Worm (Caenorhabditis elegans) whole organism, L4 larva: Measurements from ENCODE around the gene F56D6.18.
"Not testable (repeated sequence)": the region's sequence is repeated elsewhere in the genome, so short reads cannot be mapped to it uniquely, and the experiment has no call there.

Experiments
- D1046.2 ChIP-seq: fragments of 200-800 bp; sonication (Bioruptor generic); IDR thresholded peaks from 2 replicates; pipeline ENCODE4 v1.3.6; 2022; ENCODE audit warnings: missing genetic modification characterization, missing compliant biosample characterization
- F44E2.7 ChIP-seq: fragments of 200-800 bp; sonication (Bioruptor generic); IDR thresholded peaks from 2 replicates; pipeline ENCODE4 v2.1.2; 2022; ENCODE audit warnings: missing genetic modification characterization, missing compliant biosample characterization
- Y48G9A.11 ChIP-seq: fragments of 200-800 bp; sonication (Bioruptor generic); IDR thresholded peaks from 2 replicates; pipeline ENCODE4 v1.3.6; 2022; ENCODE audit warnings: missing genetic modification reagents, missing genetic modification characterization, missing compliant biosample characterization
- Y5F2A.4 ChIP-seq: fragments of 200-800 bp; sonication (Bioruptor generic); optimal IDR thresholded peaks from 2 replicates; lab custom pipeline; 2018; ENCODE audit warnings: mild to moderate bottlenecking, missing genetic modification characterization, missing compliant biosample characterization
- Y75B8A.6 ChIP-seq: fragments of 200-800 bp; sonication (Bioruptor generic); IDR thresholded peaks from 2 replicates; pipeline ENCODE4 v1.3.6; 2022; ENCODE audit warnings: missing genetic modification reagents, missing genetic modification characterization, missing compliant biosample characterization
- ZK337.2 ChIP-seq: fragments of 200-800 bp; sonication (Bioruptor generic); IDR thresholded peaks from 2 replicates; pipeline ENCODE4 v1.3.6; 2022; ENCODE audit warnings: missing genetic modification reagents, missing genetic modification characterization, missing compliant biosample characterization
- aha-1 ChIP-seq: fragments of 150-350 bp; peaks from one replicate; lab custom pipeline; 2014; ENCODE audit warnings: missing biosample characterization, missing genetic modification characterization
- ceh-20 ChIP-seq: fragments of 200-800 bp; sonication (Bioruptor generic); IDR thresholded peaks from 2 replicates; pipeline ENCODE4 v1.3.6; 2022; ENCODE audit warnings: missing genetic modification reagents, missing genetic modification characterization, missing compliant biosample characterization
- ceh-28 ChIP-seq: fragments of 150-350 bp; optimal IDR thresholded peaks from 2 replicates; lab custom pipeline; 2014; ENCODE audit warnings: missing biosample characterization, missing genetic modification reagents, missing genetic modification characterization
- ces-1 ChIP-seq: fragments of 150-350 bp; sonication (generic microtip); optimal IDR thresholded peaks from 4 replicates; lab custom pipeline; 2014; ENCODE audit warnings: missing biosample characterization, missing genetic modification reagents, missing genetic modification characterization
- ctbp-1 ChIP-seq: fragments of 200-800 bp; sonication (Bioruptor generic); IDR thresholded peaks from 2 replicates; pipeline ENCODE4 v1.3.6; 2022; ENCODE audit warnings: missing genetic modification reagents, missing genetic modification characterization, missing compliant biosample characterization
- daf-16 ChIP-seq, 3 experiments: sonication (generic microtip); optimal IDR thresholded peaks; 2 replicates each; lab custom pipeline; 2016 to 2017; ENCODE audit warnings: missing genetic modification characterization in 3 of 3, missing genetic modification reagents in 3 of 3, mild to moderate bottlenecking in 2 of 3, missing compliant biosample characterization in 2 of 3, missing biosample characterization in 1 of 3, moderate library complexity in 1 of 3
- dmd-6 ChIP-seq: fragments of 200-800 bp; sonication (Bioruptor generic); IDR thresholded peaks from 2 replicates; pipeline ENCODE4 v1.3.6; 2022; ENCODE audit warnings: missing genetic modification reagents, missing genetic modification characterization, missing compliant biosample characterization
- dpl-1 ChIP-seq: fragments of 150-350 bp; optimal IDR thresholded peaks from 2 replicates; lab custom pipeline; 2014; ENCODE audit warnings: missing biosample characterization, missing genetic modification reagents, missing genetic modification characterization
- egl-27 ChIP-seq: sonication (generic microtip); optimal IDR thresholded peaks from 3 replicates; lab custom pipeline; 2017; ENCODE audit warnings: missing biosample characterization, missing genetic modification reagents, missing genetic modification characterization
- egl-43 ChIP-seq: fragments of 200-800 bp; sonication (Bioruptor generic); IDR thresholded peaks from 2 replicates; pipeline ENCODE4 v1.3.6; 2022; ENCODE audit warnings: missing genetic modification reagents, missing genetic modification characterization, missing compliant biosample characterization
- gei-8 ChIP-seq: fragments of 200-800 bp; sonication (Bioruptor generic); optimal IDR thresholded peaks from 2 replicates; lab custom pipeline; 2018; ENCODE audit warnings: mild to moderate bottlenecking, missing genetic modification characterization, missing compliant biosample characterization
- hlh-11 ChIP-seq: fragments of 200-800 bp; sonication (Bioruptor generic); optimal IDR thresholded peaks from 2 replicates; lab custom pipeline; 2018; ENCODE audit warnings: mild to moderate bottlenecking, missing genetic modification characterization, missing compliant biosample characterization
- lim-7 ChIP-seq: fragments of 200-800 bp; sonication (Bioruptor generic); IDR thresholded peaks from 2 replicates; pipeline ENCODE4 v1.3.6; 2022; ENCODE audit warnings: missing genetic modification characterization, missing compliant biosample characterization
- lin-1 ChIP-seq: fragments of 200-800 bp; sonication (Bioruptor generic); IDR thresholded peaks from 2 replicates; pipeline ENCODE4 v1.3.6; 2022; ENCODE audit warnings: missing genetic modification reagents, missing genetic modification characterization, missing compliant biosample characterization
- lin-29 ChIP-seq: fragments of 200-800 bp; sonication (Bioruptor generic); IDR thresholded peaks from 2 replicates; pipeline ENCODE4 v1.3.6; 2022; ENCODE audit warnings: missing genetic modification reagents, missing genetic modification characterization, missing compliant biosample characterization
- lin-38 ChIP-seq: fragments of 200-800 bp; sonication (Bioruptor generic); IDR thresholded peaks from 2 replicates; pipeline ENCODE4 v1.3.6; 2022; ENCODE audit warnings: missing genetic modification reagents, missing genetic modification characterization, missing compliant biosample characterization
- lin-39 ChIP-seq: fragments of 150-350 bp; optimal IDR thresholded peaks from 2 replicates; lab custom pipeline; 2014; ENCODE audit warnings: missing biosample characterization, missing genetic modification reagents, missing genetic modification characterization
- madf-9 ChIP-seq: fragments of 200-800 bp; sonication (Bioruptor generic); conservative IDR thresholded peaks from 2 replicates; pipeline ENCODE4 v1.3.6; 2022; ENCODE audit warnings: missing genetic modification reagents, missing genetic modification characterization, missing compliant biosample characterization
- mep-1 ChIP-seq: fragments of 150-350 bp; sonication (generic microtip); optimal IDR thresholded peaks from 3 replicates; lab custom pipeline; 2014; ENCODE audit warnings: missing biosample characterization, missing genetic modification characterization
- mxl-2 ChIP-seq: fragments of 200-800 bp; sonication (Bioruptor generic); conservative IDR thresholded peaks from 2 replicates; pipeline ENCODE4 v1.3.6; 2022; ENCODE audit warnings: missing genetic modification reagents, missing genetic modification characterization, missing compliant biosample characterization
- nhr-111 ChIP-seq: fragments of 200-800 bp; sonication (Bioruptor generic); optimal IDR thresholded peaks from 2 replicates; lab custom pipeline; 2018; ENCODE audit warnings: mild to moderate bottlenecking, missing genetic modification characterization, missing compliant biosample characterization
- nhr-28 ChIP-seq: fragments of 150-350 bp; optimal IDR thresholded peaks from 2 replicates; lab custom pipeline; 2014; ENCODE audit warnings: missing biosample characterization, missing genetic modification characterization
- nhr-76 ChIP-seq: fragments of 150-350 bp; optimal IDR thresholded peaks from 2 replicates; lab custom pipeline; 2014; ENCODE audit warnings: missing biosample characterization, missing genetic modification characterization
- nhr-77 ChIP-seq: fragments of 150-350 bp; optimal IDR thresholded peaks from 2 replicates; lab custom pipeline; 2014; ENCODE audit warnings: missing biosample characterization, missing genetic modification characterization
- pqm-1 ChIP-seq: sonication (generic microtip); optimal IDR thresholded peaks from 2 replicates; lab custom pipeline; 2017; ENCODE audit warnings: missing biosample characterization, missing genetic modification characterization
- set-16 ChIP-seq: fragments of 200-800 bp; sonication (Bioruptor generic); IDR thresholded peaks from 2 replicates; pipeline ENCODE4 v1.3.6; 2022; ENCODE audit warnings: missing genetic modification reagents, missing genetic modification characterization, missing compliant biosample characterization
- snpc-1.2 ChIP-seq: fragments of 200-800 bp; sonication (Bioruptor generic); IDR thresholded peaks from 2 replicates; pipeline ENCODE4 v1.3.6; 2022; ENCODE audit warnings: missing genetic modification reagents, missing genetic modification characterization, missing compliant biosample characterization
- tra-1 ChIP-seq: fragments of 200-800 bp; sonication (Bioruptor generic); IDR thresholded peaks from 2 replicates; pipeline ENCODE4 v1.3.6; 2022; ENCODE audit warnings: missing genetic modification reagents, missing genetic modification characterization, missing compliant biosample characterization
- unc-62 ChIP-seq, 3 experiments: fragments of 150-350 bp in 1 of 3; sonication (generic microtip); optimal IDR thresholded peaks in 2 of 3; peaks in 1 of 3; 1 replicate in 1 of 3; 2 replicates in 2 of 3; lab custom pipeline; 2014 to 2017; ENCODE audit warnings: missing biosample characterization in 3 of 3, missing genetic modification characterization in 3 of 3, missing genetic modification reagents in 3 of 3, missing genotype in 1 of 3
- vab-7 ChIP-seq: fragments of 200-800 bp; sonication (Bioruptor generic); IDR thresholded peaks from 2 replicates; pipeline ENCODE4 v1.3.6; 2022; ENCODE audit warnings: missing genetic modification reagents, missing genetic modification characterization, missing compliant biosample characterization
- zfp-3 ChIP-seq: fragments of 200-800 bp; sonication (Bioruptor generic); conservative IDR thresholded peaks from 2 replicates; pipeline ENCODE4 v1.3.6; 2022; ENCODE audit warnings: missing genetic modification reagents, missing genetic modification characterization, missing compliant biosample characterization
- zip-11 ChIP-seq: fragments of 200-800 bp; sonication (Bioruptor generic); IDR thresholded peaks from 2 replicates; pipeline ENCODE4 v1.3.6; 2022; ENCODE audit warnings: missing genetic modification characterization, missing compliant biosample characterization

F56D6.18 gene

ce11 chrIV:3911848-3912247 lies at the start of gene F56D6.18:
TSS of gene F56D6.18 (minus strand) at chrIV:3911948.
- not testable (repeated sequence) for TF ChIP-seq Y75B8A.6, ctbp-1, lin-38 (GFP tag; lab: Robert Waterston, UW)

DNA sequence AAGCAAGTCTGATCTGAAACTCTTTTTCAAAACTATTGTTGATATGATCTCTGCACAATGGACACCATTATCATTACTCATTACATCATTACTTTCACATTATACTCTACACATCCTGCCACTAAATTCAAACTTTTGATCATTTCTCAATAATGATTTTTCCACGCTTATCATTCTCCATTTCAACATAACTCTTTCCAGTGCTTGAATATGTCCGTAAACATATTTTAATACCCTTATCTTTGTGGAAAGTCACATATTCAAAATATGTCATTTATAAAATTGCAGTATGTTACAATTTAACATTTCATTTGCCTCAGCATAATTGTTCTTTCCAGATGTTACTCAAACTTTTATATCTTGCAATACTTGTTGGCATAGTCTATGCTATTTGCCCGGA lies 48.6 kb upstream of the F56D6.18 start, which contains the start of gene clec-75:
clec-75 (plus strand) TSS at position 339 of the 400 bp plus-strand sequence.
- TF ChIP-seq pqm-1 (tag; lab: Kevin White, UChicago) (peak; percentile 73), daf-16 (GFP tag; optimal IDR thresholded peaks at IDR 0.05; lab: Kevin White, UChicago) (no peak), daf-16 (tag; optimal IDR thresholded peaks at IDR 0.05; lab: Kevin White, UChicago) (peak; percentile 67), dpl-1 (GFP tag; lab: Kevin White, UChicago) (no peak), lin-29 (GFP tag; lab: Robert Waterston, UW) (no peak), dmd-6 (GFP tag; lab: Robert Waterston, UW) (peak; percentile 29; the same call in 1 of the 2 replicates), nhr-28 (tag; lab: Kevin White, UChicago) (peak; percentile 43)

- TF ChIP-seq ctbp-1 (GFP tag; lab: Robert Waterston, UW) (no peak), F44E2.7 (no peak), set-16 (GFP tag; lab: Robert Waterston, UW) (no peak), ces-1 (GFP tag; lab: Kevin White, UChicago) (no peak), zfp-3 (GFP tag; lab: Robert Waterston, UW) (no peak), egl-43 (GFP tag; lab: Robert Waterston, UW) (no peak), egl-27 (tag; lab: Kevin White, UChicago) (no peak), lin-39 (tag; lab: Kevin White, UChicago) (no peak), aha-1 (tag; lab: Kevin White, UChicago) (no peak), unc-62 (GFP tag; optimal IDR thresholded peaks at IDR 0.05 in 1 of 2; lab: Kevin White, UChicago) (no peak), unc-62 (tag; optimal IDR thresholded peaks at IDR 0.05; lab: Kevin White, UChicago) (no peak)
Measured at ce11 chrIV:3956705-3957104, 45.0 kb upstream of the F56D6.18 start, which contains the start of gene clec-74. TSS of gene clec-74 (plus strand) at chrIV:3957005.

DNA sequence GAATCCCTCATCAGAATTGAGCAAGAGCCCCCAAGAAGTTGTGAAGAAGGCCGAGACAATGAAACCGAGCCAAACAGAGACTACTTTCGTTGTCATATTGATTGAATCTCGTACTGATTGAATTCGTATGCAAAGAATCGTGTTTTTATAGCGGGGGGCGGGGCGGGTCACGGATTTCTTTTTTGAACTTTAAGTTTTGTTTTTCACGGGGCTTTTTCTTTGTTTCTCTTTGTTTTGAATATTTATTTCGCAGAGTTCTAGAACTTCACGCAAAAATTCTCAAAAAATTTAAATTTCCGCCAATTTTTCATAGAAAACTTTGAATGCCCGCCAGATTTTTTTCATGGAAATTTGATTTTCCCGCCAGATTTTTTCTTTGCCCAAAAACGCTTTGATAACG lies 44.3 kb upstream of the F56D6.18 start, which contains the start of gene clec-73:
clec-73 (minus strand) TSS at position 101 of the 400 bp plus-strand sequence.
- TF ChIP-seq madf-9 (GFP tag; lab: Robert Waterston, UW), result no peak

DNA sequence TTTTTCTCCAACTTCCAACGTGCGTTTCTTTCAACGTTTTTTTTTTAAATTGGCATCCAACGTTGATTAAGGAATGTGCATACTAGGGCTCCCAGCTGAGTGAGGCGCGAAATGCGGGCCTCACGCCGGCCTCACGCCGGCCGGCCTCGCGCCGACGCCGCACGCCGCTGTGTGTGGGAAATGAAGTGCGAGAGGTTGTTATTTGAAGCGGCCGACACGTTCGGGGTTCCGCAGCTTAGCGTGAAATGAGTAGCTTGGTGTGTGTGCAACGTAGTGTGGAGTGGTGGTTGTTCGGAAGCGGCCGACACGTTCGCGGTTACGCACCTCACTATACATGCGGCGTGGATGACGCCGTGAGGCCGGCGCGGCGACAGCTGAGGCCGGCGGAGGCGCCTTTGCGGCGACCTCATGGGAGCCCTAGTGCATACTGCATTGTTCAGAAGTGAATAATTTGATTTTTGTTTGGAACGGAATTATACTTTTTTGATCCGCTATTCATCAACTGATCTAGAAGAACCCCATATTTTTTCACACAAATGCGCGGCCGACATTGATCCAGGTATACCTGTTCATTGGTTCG lies 35.7 kb upstream of the F56D6.18 start:
- peak; percentile 48; the same call in 1 of the 2 replicates for TF ChIP-seq egl-43 (GFP tag; lab: Robert Waterston, UW)
- peak; percentile 92 for TF ChIP-seq set-16 (GFP tag; lab: Robert Waterston, UW)
- TF ChIP-seq Y48G9A.11 (GFP tag; lab: Robert Waterston, UW), result 0 out of 2 replicates have a peak, but pooled peaks have one; percentile 6
- peak in 1 of 2 experiments; percentile 52 for TF ChIP-seq unc-62 (GFP tag; optimal IDR thresholded peaks at IDR 0.05 in 1 of 2; lab: Kevin White, UChicago)
- TF ChIP-seq unc-62 (tag; optimal IDR thresholded peaks at IDR 0.05; lab: Kevin White, UChicago), result not testable (repeated sequence)
- TF ChIP-seq snpc-1.2 (GFP tag; lab: Robert Waterston, UW), result 0 out of 2 replicates have a peak, but pooled peaks have one; percentile 40

DNA sequence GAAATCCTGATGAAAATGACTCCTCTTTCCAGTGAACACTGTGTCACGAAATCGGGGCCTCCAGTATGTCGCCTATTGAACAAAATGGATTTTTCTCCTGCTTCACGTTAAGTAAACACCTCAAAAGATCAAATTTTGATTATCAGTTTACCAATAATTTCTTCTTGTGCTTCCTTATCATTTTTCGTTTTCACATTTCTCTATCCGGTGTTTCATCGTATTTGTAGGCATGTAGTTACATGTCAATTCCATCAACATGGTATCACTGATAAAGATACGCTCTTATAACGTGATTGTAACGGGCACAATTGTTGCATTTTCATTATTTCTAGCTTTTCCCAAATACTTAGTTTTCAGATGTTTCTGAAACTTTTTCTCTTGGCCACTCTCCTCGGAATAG lies 32.7 kb upstream of the F56D6.18 start, which contains the start of gene clec-72:
clec-72 (plus strand) TSS at position 358 of the 400 bp plus-strand sequence.
- TF ChIP-seq Y5F2A.4 (no peak), vab-7 (GFP tag; lab: Robert Waterston, UW) (no peak), Y75B8A.6 (GFP tag; lab: Robert Waterston, UW) (0 out of 2 replicates have a peak, but pooled peaks have one; percentile 7), mxl-2 (GFP tag; lab: Robert Waterston, UW) (no peak), dmd-6 (GFP tag; lab: Robert Waterston, UW) (peak; percentile 92), gei-8 (GFP tag; lab: Kevin White, UChicago) (no peak), zip-11 (GFP tag; lab: Robert Waterston, UW) (no peak), ZK337.2 (GFP tag; lab: Robert Waterston, UW) (no peak), F44E2.7 (no peak), ceh-20 (GFP tag; lab: Robert Waterston, UW) (no peak), lim-7 (GFP tag; lab: Robert Waterston, UW) (no peak), tra-1 (GFP tag; lab: Robert Waterston, UW) (0 out of 2 replicates have a peak, but pooled peaks have one; percentile 31), ceh-28 (tag; lab: Kevin White, UChicago) (no peak), nhr-77 (tag; lab: Kevin White, UChicago) (peak; percentile 88), lin-1 (GFP tag; lab: Robert Waterston, UW) (peak; percentile 49; the same call in 1 of the 2 replicates), nhr-76 (tag; lab: Kevin White, UChicago) (no peak), D1046.2 (GFP tag; lab: Robert Waterston, UW) (no peak), hlh-11 (peak; percentile 66), mep-1 (no peak), nhr-111 (GFP tag; lab: Kevin White, UChicago) (no peak)
